Fruit fly (Drosophila melanogaster) Kc167 (cell line): ENCODE measurements around the gene Ugt37E1.

Experiments
- Myc ChIP-seq: fragments of >200 bp; optimal IDR thresholded peaks from 2 replicates; lab custom pipeline; 2017; ENCODE audit warnings: missing external identifiers
- Sin3A ChIP-seq: fragments of >200 bp; optimal IDR thresholded peaks from 2 replicates; lab custom pipeline; 2018; ENCODE audit warnings: missing external identifiers
- h ChIP-seq: fragments of >200 bp; optimal IDR thresholded peaks from 3 replicates; lab custom pipeline; 2018; ENCODE audit warnings: missing external identifiers
- insv ChIP-seq: fragments of >200 bp; optimal IDR thresholded peaks from 3 replicates; lab custom pipeline; 2018; ENCODE audit warnings: missing external identifiers
- psq ChIP-seq: fragments of >200 bp; optimal IDR thresholded peaks from 2 replicates; lab custom pipeline; 2017; ENCODE audit warnings: missing external identifiers

dm6 chr2L:16787548-16787947 lies 8.8 kb upstream of the Ugt37E1 start:
- TF ChIP-seq psq (lab: Kevin White, UChicago), result no peak
- no peak for TF ChIP-seq Myc
- TF ChIP-seq h, result no peak
- TF ChIP-seq Sin3A, result no peak
- no peak for TF ChIP-seq insv (lab: Kevin White, UChicago)
